Worm (Caenorhabditis elegans): ENCODE data around the gene nhr-50.

Gene nhr-50

ce11 chrV:16022600-16022999 is 22.2 kb upstream of the nhr-50 start:
- TF ChIP-seq nhr-232 (tag; optimal IDR thresholded peaks at IDR 0.05) (no peak), pqm-1 (tag; optimal IDR thresholded peaks at IDR 0.05) (no peak), sdc-2 (tag; optimal IDR thresholded peaks at IDR 0.05) (peak; percentile 47), ceh-6 (GFP tag; optimal IDR thresholded peaks at IDR 0.05) (no peak), pha-4 (tag; optimal IDR thresholded peaks at IDR 0.05) (no peak), madf-2 (tag; optimal IDR thresholded peaks at IDR 0.05) (no peak), ceh-45 (GFP tag; IDR thresholded peaks at IDR 0.05) (no peak), npax-4 (tag; optimal IDR thresholded peaks at IDR 0.05) (no peak), unc-86 (tag; optimal IDR thresholded peaks at IDR 0.05) (no peak), nhr-11 (tag; optimal IDR thresholded peaks at IDR 0.05) (no peak), tbx-7 (tag; optimal IDR thresholded peaks at IDR 0.05) (peak; percentile 85), pag-3 (tag; optimal IDR thresholded peaks at IDR 0.05; ENCODE audit: borderline replicate concordance) (no peak), ceh-48 (tag; optimal IDR thresholded peaks at IDR 0.05) (peak; percentile 29), ceh-19 (GFP tag; optimal IDR thresholded peaks at IDR 0.05) (no peak), lin-11 (tag; optimal IDR thresholded peaks at IDR 0.05) (no peak), ceh-30 (tag; optimal IDR thresholded peaks at IDR 0.05) (no peak), ztf-16 (tag; optimal IDR thresholded peaks at IDR 0.05) (peak; percentile 6), dmd-4 (tag; optimal IDR thresholded peaks at IDR 0.05; ENCODE audit: borderline replicate concordance) (no peak), pros-1 (tag; optimal IDR thresholded peaks at IDR 0.05) (no peak), nfya-1 (tag; optimal IDR thresholded peaks at IDR 0.05) (no peak), mec-3 (tag; optimal IDR thresholded peaks at IDR 0.05; ENCODE audit: borderline replicate concordance) (no peak), fax-1 (tag; optimal IDR thresholded peaks at IDR 0.05) (peak; percentile 43), ceh-22 (tag; optimal IDR thresholded peaks at IDR 0.05) (no peak), hlh-6 (tag; optimal IDR thresholded peaks at IDR 0.05) (no peak), pax-1 (tag; optimal IDR thresholded peaks at IDR 0.05) (no peak), ceh-24 (tag; optimal IDR thresholded peaks at IDR 0.05) (no peak), elt-2 (tag; optimal IDR thresholded peaks at IDR 0.05) (peak; percentile 38), unc-42 (tag; optimal IDR thresholded peaks at IDR 0.05) (peak; percentile 58), ceh-18 (tag; optimal IDR thresholded peaks at IDR 0.05) (no peak), pat-9 (tag; optimal IDR thresholded peaks at IDR 0.05) (no peak), syd-9 (tag; optimal IDR thresholded peaks at IDR 0.05) (no peak), lim-6 (tag; optimal IDR thresholded peaks at IDR 0.05) (peak; percentile 57), C08G9.2 (tag; optimal IDR thresholded peaks at IDR 0.05) (peak; percentile 94), zip-5 (tag; optimal IDR thresholded peaks at IDR 0.05) (peak; percentile 68), ets-4 (tag; optimal IDR thresholded peaks at IDR 0.05) (peak; percentile 72), tbx-2 (tag; optimal IDR thresholded peaks at IDR 0.05) (no peak), K09A11.1 (tag; optimal IDR thresholded peaks at IDR 0.05; ENCODE audit: insufficient read depth) (no peak), hlh-30 (tag; optimal IDR thresholded peaks at IDR 0.05; ENCODE audit: insufficient read depth) (no peak), rnt-1 (tag; optimal IDR thresholded peaks at IDR 0.05) (peak; percentile 28), dve-1 (tag; optimal IDR thresholded peaks at IDR 0.05) (no peak), hlh-13 (GFP tag; optimal IDR thresholded peaks at IDR 0.05) (no peak), ceh-9 (tag; optimal IDR thresholded peaks at IDR 0.05) (no peak), F13H6.1 (tag; optimal IDR thresholded peaks at IDR 0.05) (peak; percentile 35), ama-1 (optimal IDR thresholded peaks at IDR 0.05) (no peak), T23F11.4 (GFP tag; optimal IDR thresholded peaks at IDR 0.05) (no peak), ahr-1 (tag; optimal IDR thresholded peaks at IDR 0.05) (no peak), sox-4 (tag; optimal IDR thresholded peaks at IDR 0.05) (no peak), ttx-3 (tag; optimal IDR thresholded peaks at IDR 0.05) (no peak), C38D4.7 (GFP tag; optimal IDR thresholded peaks at IDR 0.05) (no peak), fkh-6 (tag; optimal IDR thresholded peaks at IDR 0.05) (no peak), pha-2 (tag; optimal IDR thresholded peaks at IDR 0.05) (no peak), ceh-31 (tag; optimal IDR thresholded peaks at IDR 0.05) (peak; percentile 93), odd-2 (tag; optimal IDR thresholded peaks at IDR 0.05) (no peak), eyg-1 (tag; optimal IDR thresholded peaks at IDR 0.05) (no peak)

Data from whole organism, late embryonic.